Fruit fly (Drosophila melanogaster): Measurements from ENCODE around the gene jet.

DNA sequence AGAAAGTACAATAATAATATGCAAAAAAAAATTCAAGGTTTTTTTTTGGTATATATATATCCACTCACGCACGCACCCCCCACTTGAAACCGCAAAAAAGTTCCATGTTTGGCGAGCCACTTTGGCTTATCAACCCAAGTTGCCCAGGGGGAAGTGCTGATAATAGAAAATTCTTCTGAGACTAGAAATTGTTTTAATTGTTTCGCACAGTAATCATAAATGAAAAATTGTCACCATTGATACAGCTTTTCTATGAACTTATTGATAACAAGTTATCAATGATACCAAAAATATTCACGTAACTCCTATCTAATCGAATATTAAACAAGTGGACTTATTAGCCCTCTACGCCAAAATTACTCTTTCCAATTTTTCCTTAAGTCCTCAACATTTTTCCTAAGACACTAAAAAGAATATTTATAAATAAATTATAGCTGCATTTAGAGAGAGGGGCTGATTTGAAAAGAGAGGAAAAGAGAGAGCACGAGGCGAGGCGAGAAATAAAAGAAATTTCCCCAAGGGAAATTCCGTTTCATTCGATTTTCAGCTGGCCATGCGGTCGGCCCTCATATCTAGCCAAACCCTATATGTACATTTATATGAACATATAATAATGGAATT lies 49.1 kb upstream of the jet start:
- TF ChIP-seq CG8478 (optimal IDR thresholded peaks at IDR 0.05) (no peak), CTCF (optimal IDR thresholded peaks at IDR 0.05) (no peak)
